Fruit fly (Drosophila melanogaster) whole organism, adult: ENCODE measurements around the gene elB.

Experiments
- CG12768 ChIP-seq: fragments of 200-800 bp; sonication (Bioruptor generic); optimal IDR thresholded peaks from 2 replicates; lab custom pipeline; 2017; ENCODE audit warnings: missing biosample characterization, missing genetic modification characterization, mild to moderate bottlenecking, moderate library complexity, missing genetic modification reagents
- CG14711 ChIP-seq: fragments of 200-800 bp; sonication (Bioruptor generic); optimal IDR thresholded peaks from 2 replicates; lab custom pipeline; 2018; ENCODE audit warnings: missing biosample characterization, mild to moderate bottlenecking, missing genetic modification characterization, moderate library complexity
- CG1620 ChIP-seq: fragments of 200-800 bp; sonication (Bioruptor generic); optimal IDR thresholded peaks from 2 replicates; lab custom pipeline; 2016; ENCODE audit warnings: missing biosample characterization, missing genetic modification characterization
- CG33017 ChIP-seq: fragments of 200-800 bp; sonication (Bioruptor generic); optimal IDR thresholded peaks from 2 replicates; lab custom pipeline; 2018; ENCODE audit warnings: missing biosample characterization, mild to moderate bottlenecking, missing genetic modification characterization, moderate library complexity
- CG5204 ChIP-seq: fragments of 200-800 bp; sonication (Bioruptor generic); optimal IDR thresholded peaks from 2 replicates; lab custom pipeline; 2016; ENCODE audit warnings: missing biosample characterization, missing genetic modification characterization
- CG7101 ChIP-seq: fragments of 200-800 bp; sonication (Bioruptor generic); optimal IDR thresholded peaks from 2 replicates; lab custom pipeline; 2018; ENCODE audit warnings: missing biosample characterization, mild to moderate bottlenecking, missing genetic modification characterization, moderate library complexity
- Clk ChIP-seq: fragments of 200-800 bp; sonication (Bioruptor generic); optimal IDR thresholded peaks from 2 replicates; lab custom pipeline; 2017; ENCODE audit warnings: missing biosample characterization, missing genetic modification characterization
- Crg-1 ChIP-seq: fragments of 200-800 bp; sonication (Bioruptor generic); optimal IDR thresholded peaks from 2 replicates; lab custom pipeline; 2016; ENCODE audit warnings: missing biosample characterization, missing genetic modification characterization
- Hr96 ChIP-seq: fragments of 200-800 bp; sonication (Bioruptor generic); optimal IDR thresholded peaks from 2 replicates; lab custom pipeline; 2016; ENCODE audit warnings: missing biosample characterization, missing genetic modification characterization
- Mnt ChIP-seq: fragments of 200-800 bp; sonication (Bioruptor generic); optimal IDR thresholded peaks from 2 replicates; lab custom pipeline; 2016; ENCODE audit warnings: missing biosample characterization, mild to moderate bottlenecking, missing genetic modification characterization
- cnc ChIP-seq, 2 experiments: fragments of >200 bp; optimal IDR thresholded peaks; 2 replicates each; lab custom pipeline; 2017
- kay ChIP-seq: fragments of 200-800 bp; sonication (Bioruptor generic); peaks from one replicate; lab custom pipeline; 2016; ENCODE audit warnings: missing biosample characterization, missing genetic modification characterization, borderline replicate concordance
- tj ChIP-seq: fragments of 200-800 bp; sonication (Bioruptor generic); optimal IDR thresholded peaks from 3 replicates; lab custom pipeline; 2017; ENCODE audit warnings: missing biosample characterization, mild to moderate bottlenecking, missing genetic modification characterization, moderate library complexity
- toe ChIP-seq: fragments of 200-800 bp; sonication (Bioruptor generic); optimal IDR thresholded peaks from 2 replicates; lab custom pipeline; 2016; ENCODE audit warnings: missing biosample characterization, missing genetic modification characterization

dm6 chr2L:14355852-14356174 is 53.5 kb downstream of the elB start:
- no peak for TF ChIP-seq Clk (GFP tag; lab: Kevin White, UChicago)
- no peak for TF ChIP-seq CG5204 (GFP tag; lab: Kevin White, UChicago)
- no peak for TF ChIP-seq kay (GFP tag; lab: Kevin White, UChicago)
- TF ChIP-seq CG33017 (tag; lab: Kevin White, UChicago), result no peak
- TF ChIP-seq cnc (optimal IDR thresholded peaks at IDR 0.05; lab: Kevin White, UChicago), result no peak
- no peak for TF ChIP-seq CG1620 (GFP tag; lab: Kevin White, UChicago)
- TF ChIP-seq Mnt (GFP tag; lab: Kevin White, UChicago), result no peak
- TF ChIP-seq toe (GFP tag; lab: Kevin White, UChicago), result no peak
- TF ChIP-seq Hr96 (GFP tag; lab: Kevin White, UChicago), result no peak
- TF ChIP-seq CG7101 (tag; lab: Kevin White, UChicago), result no peak
- no peak for TF ChIP-seq tj
- no peak for TF ChIP-seq CG12768 (GFP tag; lab: Kevin White, UChicago)
- TF ChIP-seq Crg-1 (GFP tag; lab: Kevin White, UChicago), result no peak
- TF ChIP-seq CG14711, result no peak
